Fruit fly (Drosophila melanogaster) whole organism, wandering third instar larva: ENCODE measurements around the gene rho.

ENCODE experiments used
- Abd-B ChIP-seq: fragments of >200 bp; optimal IDR thresholded peaks from 2 replicates; lab custom pipeline; 2017; ENCODE audit warnings: missing biosample characterization, missing genetic modification characterization
- CG32264 ChIP-seq: fragments of 200-800 bp; sonication (Bioruptor generic); optimal IDR thresholded peaks from 2 replicates; lab custom pipeline; 2016; ENCODE audit warnings: missing biosample characterization, missing genetic modification characterization
- CG9705 ChIP-seq: fragments of 200-800 bp; sonication (Bioruptor generic); optimal IDR thresholded peaks from 2 replicates; lab custom pipeline; 2018; ENCODE audit warnings: missing biosample characterization, mild to moderate bottlenecking, missing genetic modification characterization
- CrebA ChIP-seq: fragments of 200-800 bp; sonication (Bioruptor generic); optimal IDR thresholded peaks from 2 replicates; lab custom pipeline; 2016; ENCODE audit warnings: missing biosample characterization, mild to moderate bottlenecking, missing genetic modification characterization, borderline replicate concordance
- Dfd ChIP-seq: fragments of >200 bp; optimal IDR thresholded peaks from 2 replicates; lab custom pipeline; 2017; ENCODE audit warnings: missing biosample characterization, missing genetic modification characterization
- Dif ChIP-seq: fragments of 200-275, 200-300 bp; sonication (Bioruptor generic); optimal IDR thresholded peaks from 2 replicates; lab custom pipeline; 2018; ENCODE audit warnings: missing biosample characterization, missing genetic modification characterization; ENCODE audit not compliant: partially characterized antibody
- GATAd ChIP-seq: sonication (Bioruptor generic); optimal IDR thresholded peaks from 2 replicates; lab custom pipeline; 2016; ENCODE audit warnings: missing biosample characterization, missing genetic modification characterization
- HLH106 ChIP-seq: fragments of 200-800 bp; optimal IDR thresholded peaks from 3 replicates; lab custom pipeline; 2019; ENCODE audit warnings: missing biosample characterization, mild to moderate bottlenecking, missing genetic modification characterization, moderate library complexity
- Hnf4 ChIP-seq: fragments of 200-800 bp; sonication (Bioruptor generic); optimal IDR thresholded peaks from 2 replicates; lab custom pipeline; 2016; ENCODE audit warnings: missing biosample characterization, mild to moderate bottlenecking, missing genetic modification characterization
- Hr78 ChIP-seq: fragments of >200 bp; optimal IDR thresholded peaks from 2 replicates; lab custom pipeline; 2017; ENCODE audit warnings: missing biosample characterization, missing genetic modification characterization
- Hr83 ChIP-seq: fragments of 200-300 bp; sonication (Bioruptor generic); optimal IDR thresholded peaks from 2 replicates; lab custom pipeline; 2016; ENCODE audit warnings: missing biosample characterization, mild to moderate bottlenecking, missing genetic modification characterization, moderate library complexity; ENCODE audit not compliant: poor library complexity, severe bottlenecking
- Jra ChIP-seq: sonication (Bioruptor generic); optimal IDR thresholded peaks from 2 replicates; lab custom pipeline; 2016; ENCODE audit warnings: missing biosample characterization, missing genetic modification characterization
- Mio ChIP-seq: sonication (Bioruptor generic); optimal IDR thresholded peaks from 2 replicates; lab custom pipeline; 2016; ENCODE audit warnings: missing biosample characterization, missing genetic modification characterization
- Myc ChIP-seq: fragments of >200 bp; optimal IDR thresholded peaks from 2 replicates; lab custom pipeline; 2017
- N ChIP-seq: fragments of >200 bp; optimal IDR thresholded peaks from 2 replicates; lab custom pipeline; 2018; ENCODE audit warnings: missing biosample characterization, missing external identifiers, missing genetic modification characterization
- OdsH ChIP-seq: fragments of 200-800 bp; sonication (Bioruptor generic); optimal IDR thresholded peaks from 2 replicates; lab custom pipeline; 2016; ENCODE audit warnings: missing biosample characterization, mild to moderate bottlenecking, missing genetic modification characterization
- Rel ChIP-seq, 2 experiments: fragments of 200-800 bp; sonication (Bioruptor generic) in 1 of 2; optimal IDR thresholded peaks; 2 replicates in 1 of 2; 3 replicates in 1 of 2; lab custom pipeline; 2016 to 2019; ENCODE audit warnings: mild to moderate bottlenecking in 2 of 2, missing biosample characterization in 2 of 2, missing genetic modification characterization in 2 of 2, moderate library complexity in 1 of 2
- Sp1 ChIP-seq: fragments of 200-800 bp; sonication (Bioruptor generic); optimal IDR thresholded peaks from 3 replicates; lab custom pipeline; 2019; ENCODE audit warnings: missing biosample characterization, mild to moderate bottlenecking, missing genetic modification characterization, moderate library complexity
- Vsx2 ChIP-seq: fragments of 200-300, 225-300 bp; sonication (Bioruptor generic); optimal IDR thresholded peaks from 2 replicates; lab custom pipeline; 2018; ENCODE audit warnings: missing biosample characterization, missing genetic modification characterization; ENCODE audit not compliant: partially characterized antibody
- br ChIP-seq: fragments of 200-800 bp; sonication (Bioruptor generic); optimal IDR thresholded peaks from 2 replicates; lab custom pipeline; 2016; ENCODE audit warnings: missing biosample characterization, missing genetic modification characterization
- brk ChIP-seq: fragments of 200-800 bp; sonication (Bioruptor generic); optimal IDR thresholded peaks from 2 replicates; lab custom pipeline; 2016; ENCODE audit warnings: missing biosample characterization, mild to moderate bottlenecking, missing genetic modification characterization
- dl ChIP-seq, 2 experiments: fragments of 175-275, 200-275 bp in 1 of 2; fragments of 200-275 bp in 1 of 2; sonication (Bioruptor generic); optimal IDR thresholded peaks; lab custom pipeline; 2018; ENCODE audit warnings: mild to moderate bottlenecking in 2 of 2, missing biosample characterization in 2 of 2, missing genetic modification characterization in 2 of 2, moderate library complexity in 2 of 2; ENCODE audit not compliant: partially characterized antibody in 2 of 2, insufficient read depth in 1 of 2
- dmrt93B ChIP-seq: fragments of 200-800 bp; sonication (Bioruptor generic); optimal IDR thresholded peaks from 2 replicates; lab custom pipeline; 2018; ENCODE audit warnings: missing biosample characterization, mild to moderate bottlenecking, missing genetic modification characterization
- dsf ChIP-seq: sonication (Bioruptor generic); optimal IDR thresholded peaks from 2 replicates; lab custom pipeline; 2016; ENCODE audit warnings: missing biosample characterization, missing genetic modification characterization, borderline replicate concordance
- ey ChIP-seq: fragments of 200-800 bp; sonication (Bioruptor generic); optimal IDR thresholded peaks from 2 replicates; lab custom pipeline; 2016; ENCODE audit warnings: missing biosample characterization, missing genetic modification characterization
- foxo ChIP-seq, 2 experiments: fragments of 200-800 bp; sonication (Bioruptor generic); optimal IDR thresholded peaks; 2 replicates in 1 of 2; 3 replicates in 1 of 2; lab custom pipeline; 2016 to 2017; ENCODE audit warnings: missing biosample characterization in 2 of 2, missing genetic modification characterization in 2 of 2
- fru ChIP-seq: fragments of 200-800 bp; sonication (Bioruptor generic); optimal IDR thresholded peaks from 3 replicates; lab custom pipeline; 2016; ENCODE audit warnings: missing biosample characterization, mild to moderate bottlenecking, missing genetic modification characterization
- h ChIP-seq: fragments of 200-800 bp; sonication (Bioruptor generic); optimal IDR thresholded peaks from 3 replicates; lab custom pipeline; 2016; ENCODE audit warnings: missing biosample characterization, mild to moderate bottlenecking, missing genetic modification characterization
- jim ChIP-seq: fragments of 175-275, 200-325 bp; sonication (Bioruptor generic); optimal IDR thresholded peaks from 2 replicates; lab custom pipeline; 2016; ENCODE audit warnings: missing biosample characterization, mild to moderate bottlenecking, missing genetic modification characterization
- lola ChIP-seq: fragments of >200 bp; optimal IDR thresholded peaks from 2 replicates; lab custom pipeline; 2017; ENCODE audit warnings: missing biosample characterization, missing genetic modification characterization
- pan ChIP-seq: fragments of >200 bp; optimal IDR thresholded peaks from 2 replicates; lab custom pipeline; 2017
- psq ChIP-seq: fragments of 200-800 bp; sonication (Bioruptor generic); optimal IDR thresholded peaks from 3 replicates; lab custom pipeline; 2017; ENCODE audit warnings: missing biosample characterization, mild to moderate bottlenecking, missing genetic modification characterization, moderate library complexity
- rgr ChIP-seq: fragments of 200-800 bp; sonication (Bioruptor generic); optimal IDR thresholded peaks from 3 replicates; lab custom pipeline; 2016; ENCODE audit warnings: missing biosample characterization, mild to moderate bottlenecking, missing genetic modification characterization
- sage ChIP-seq: fragments of 200-800 bp; sonication (Bioruptor generic); optimal IDR thresholded peaks from 2 replicates; lab custom pipeline; 2016; ENCODE audit warnings: missing biosample characterization, mild to moderate bottlenecking, missing genetic modification characterization
- sv ChIP-seq: fragments of 200-800 bp; sonication (Bioruptor generic); optimal IDR thresholded peaks from 3 replicates; lab custom pipeline; 2016; ENCODE audit warnings: missing biosample characterization, missing genetic modification characterization
- tai ChIP-seq: sonication (Bioruptor generic); optimal IDR thresholded peaks from 2 replicates; lab custom pipeline; 2016; ENCODE audit warnings: missing biosample characterization, missing genetic modification characterization
- usp ChIP-seq: fragments of >200 bp; optimal IDR thresholded peaks from 2 replicates; lab custom pipeline; 2017; ENCODE audit warnings: missing biosample characterization, missing genetic modification characterization
- woc ChIP-seq: sonication (Bioruptor generic); optimal IDR thresholded peaks from 2 replicates; lab custom pipeline; 2016; ENCODE audit warnings: missing biosample characterization, mild to moderate bottlenecking, missing genetic modification characterization

Gene rho

dm6 chr3L:1440999-1441398, 22.6 kb upstream of the rho start:
- TF ChIP-seq CG32264 (GFP tag; lab: Kevin White, UChicago) (no peak), pan (lab: Kevin White, UChicago) (no peak), Vsx2 (GFP tag; lab: Kevin White, UChicago) (no peak), Jra (GFP tag; lab: Kevin White, UChicago) (no peak), h (no peak), lola (GFP tag; lab: Kevin White, UChicago) (no peak), ey (GFP tag; lab: Kevin White, UChicago) (no peak), dmrt93B (no peak), GATAd (GFP tag; lab: Kevin White, UChicago) (no peak), br (GFP tag; lab: Kevin White, UChicago) (no peak), CrebA (GFP tag; lab: Kevin White, UChicago) (no peak), Hr83 (no peak), OdsH (GFP tag; lab: Kevin White, UChicago) (no peak), fru (GFP tag; lab: Kevin White, UChicago) (no peak), usp (GFP tag; lab: Kevin White, UChicago) (no peak), tai (GFP tag; lab: Kevin White, UChicago) (no peak), Rel (GFP tag; optimal IDR thresholded peaks at IDR 0.05; lab: Kevin White, UChicago) (no peak), Rel (tag; optimal IDR thresholded peaks at IDR 0.05; lab: Kevin White, UChicago) (no peak), dl (GFP tag; optimal IDR thresholded peaks at IDR 0.05; lab: Kevin White, UChicago; ENCODE audit: insufficient read depth in 1 of 2, partially characterized antibody in 2 of 2) (no peak), sv (no peak), Abd-B (GFP tag; lab: Kevin White, UChicago) (no peak)

dm6 chr3L:1442309-1442708, 21.3 kb upstream of the rho start:
- TF ChIP-seq rgr (GFP tag; lab: Kevin White, UChicago): no peak
- TF ChIP-seq Hnf4 (GFP tag; lab: Kevin White, UChicago): peak; percentile 37
- no peak for TF ChIP-seq psq
- TF ChIP-seq Vsx2 (GFP tag; lab: Kevin White, UChicago): no peak
- TF ChIP-seq Abd-B (GFP tag; lab: Kevin White, UChicago): no peak
- TF ChIP-seq HLH106 (tag; lab: Kevin White, UChicago): peak; percentile 43
- TF ChIP-seq dl (GFP tag; optimal IDR thresholded peaks at IDR 0.05; lab: Kevin White, UChicago; ENCODE audit: insufficient read depth in 1 of 2, partially characterized antibody in 2 of 2): no peak
- no peak for TF ChIP-seq jim (GFP tag; lab: Kevin White, UChicago)
- TF ChIP-seq lola (GFP tag; lab: Kevin White, UChicago): no peak
- no peak for TF ChIP-seq CG9705 (GFP tag; lab: Kevin White, UChicago)
- TF ChIP-seq foxo (GFP tag; optimal IDR thresholded peaks at IDR 0.05; lab: Kevin White, UChicago): peak in 1 of 2 experiments; percentile 26
- no peak for TF ChIP-seq Myc (lab: Kevin White, UChicago)
- TF ChIP-seq Hr83: no peak
- no peak for TF ChIP-seq dsf (GFP tag; lab: Kevin White, UChicago)
- TF ChIP-seq h: peak; percentile 37
- TF ChIP-seq br (GFP tag; lab: Kevin White, UChicago): no peak
- no peak for TF ChIP-seq GATAd (GFP tag; lab: Kevin White, UChicago)

- peak; percentile 95 for TF ChIP-seq Jra (GFP tag; lab: Kevin White, UChicago)
- TF ChIP-seq CG32264 (GFP tag; lab: Kevin White, UChicago): peak; percentile 94
- TF ChIP-seq tai (GFP tag; lab: Kevin White, UChicago): peak; percentile 93
- TF ChIP-seq woc (GFP tag; lab: Kevin White, UChicago): peak; percentile 98
- peak; percentile 97 for TF ChIP-seq br (GFP tag; lab: Kevin White, UChicago)
- TF ChIP-seq dmrt93B: peak; percentile 88
- TF ChIP-seq GATAd (GFP tag; lab: Kevin White, UChicago): peak; percentile 75
- peak; percentile 94 for TF ChIP-seq sage (GFP tag; lab: Kevin White, UChicago)
- no peak for TF ChIP-seq jim (GFP tag; lab: Kevin White, UChicago)
- TF ChIP-seq sv: peak; percentile 76
- TF ChIP-seq N: no peak
- TF ChIP-seq fru (GFP tag; lab: Kevin White, UChicago): peak; percentile 97
- TF ChIP-seq CrebA (GFP tag; lab: Kevin White, UChicago): peak; percentile 86
- no peak for TF ChIP-seq lola (GFP tag; lab: Kevin White, UChicago)
- no peak for TF ChIP-seq Dif (GFP tag; lab: Kevin White, UChicago)
- TF ChIP-seq Dfd (GFP tag; lab: Kevin White, UChicago): no peak
- peak; percentile 76 for TF ChIP-seq Hr83
- TF ChIP-seq Hr78 (GFP tag; lab: Kevin White, UChicago): no peak
- TF ChIP-seq OdsH (GFP tag; lab: Kevin White, UChicago): peak; percentile 97
- TF ChIP-seq Abd-B (GFP tag; lab: Kevin White, UChicago): no peak
- TF ChIP-seq Myc (lab: Kevin White, UChicago): no peak
- TF ChIP-seq HLH106 (tag; lab: Kevin White, UChicago): peak; percentile 97
- TF ChIP-seq h: peak; percentile 98
- peak; percentile 82 for TF ChIP-seq dsf (GFP tag; lab: Kevin White, UChicago)
- peak; percentile 81 to 97 for TF ChIP-seq foxo (GFP tag; optimal IDR thresholded peaks at IDR 0.05; lab: Kevin White, UChicago)
- TF ChIP-seq rgr (GFP tag; lab: Kevin White, UChicago): peak; percentile 98
- no peak for TF ChIP-seq Vsx2 (GFP tag; lab: Kevin White, UChicago)
- TF ChIP-seq CG9705 (GFP tag; lab: Kevin White, UChicago): peak; percentile 73
- peak; percentile 97 for TF ChIP-seq Hnf4 (GFP tag; lab: Kevin White, UChicago)
- peak; percentile 97 for TF ChIP-seq ey (GFP tag; lab: Kevin White, UChicago)
- no peak for TF ChIP-seq usp (GFP tag; lab: Kevin White, UChicago)
- peak; percentile 96 for TF ChIP-seq Rel (GFP tag; optimal IDR thresholded peaks at IDR 0.05; lab: Kevin White, UChicago)
- TF ChIP-seq Rel (tag; optimal IDR thresholded peaks at IDR 0.05; lab: Kevin White, UChicago): peak; percentile 79
- TF ChIP-seq pan (lab: Kevin White, UChicago): peak; percentile 66
- peak; percentile 68 for TF ChIP-seq Mio
- TF ChIP-seq brk (GFP tag; lab: Kevin White, UChicago): peak; percentile 96
- peak; percentile 97 for TF ChIP-seq Sp1 (GFP tag; lab: Kevin White, UChicago)
- TF ChIP-seq dl (GFP tag; optimal IDR thresholded peaks at IDR 0.05; lab: Kevin White, UChicago; ENCODE audit: insufficient read depth in 1 of 2, partially characterized antibody in 2 of 2): no peak
- TF ChIP-seq psq: peak; percentile 98
Observed at dm6 chr3L:1442906-1443305, 20.7 kb upstream of the rho start.
